Fruit fly (Drosophila melanogaster) whole organism, prepupa: Measurements from ENCODE around the gene Slbp.

Experiments
- Blimp-1 ChIP-seq: fragments of 200-800 bp; sonication (Bioruptor generic); optimal IDR thresholded peaks from 3 replicates; lab custom pipeline; 2017; ENCODE audit warnings: missing biosample characterization, missing genetic modification characterization, mild to moderate bottlenecking, moderate library complexity, missing genetic modification reagents
- CG10631 ChIP-seq: fragments of 200-800 bp; sonication (Bioruptor generic); optimal IDR thresholded peaks from 2 replicates; lab custom pipeline; 2016; ENCODE audit warnings: missing biosample characterization, missing genetic modification characterization
- CG11294 ChIP-seq: fragments of 200-800 bp; sonication (Bioruptor generic); IDR thresholded peaks from 2 replicates; pipeline ENCODE4 v1.3.6; 2022; ENCODE audit warnings: missing biosample characterization, missing genetic modification characterization
- CG11762 ChIP-seq: fragments of 200-800 bp; sonication (Bioruptor generic); optimal IDR thresholded peaks from 3 replicates; lab custom pipeline; 2016; ENCODE audit warnings: missing biosample characterization, missing genetic modification characterization; ENCODE audit not compliant: insufficient read depth
- CG11902 ChIP-seq: fragments of 200-800 bp; sonication (Bioruptor generic); optimal IDR thresholded peaks from 3 replicates; lab custom pipeline; 2016; ENCODE audit warnings: missing biosample characterization, missing genetic modification characterization
- CG1621 ChIP-seq: fragments of 200-800 bp; sonication (Bioruptor generic); optimal IDR thresholded peaks from 3 replicates; lab custom pipeline; 2018; ENCODE audit warnings: missing biosample characterization, mild to moderate bottlenecking, missing genetic modification characterization
- CG16779 ChIP-seq: fragments of 200-800 bp; sonication (Bioruptor generic); optimal IDR thresholded peaks from 3 replicates; lab custom pipeline; 2017; ENCODE audit warnings: missing biosample characterization, mild to moderate bottlenecking, missing genetic modification characterization
- CG3032 ChIP-seq: fragments of 200-800 bp; optimal IDR thresholded peaks from 2 replicates; lab custom pipeline; 2019; ENCODE audit warnings: missing biosample characterization, mild to moderate bottlenecking, missing genetic modification characterization, moderate library complexity
- CG31627 ChIP-seq: fragments of 200-800 bp; sonication (Bioruptor generic); optimal IDR thresholded peaks from 3 replicates; lab custom pipeline; 2016; ENCODE audit warnings: missing biosample characterization, missing genetic modification characterization
- CG34406 ChIP-seq: fragments of 200-800 bp; sonication (Bioruptor generic); optimal IDR thresholded peaks from 3 replicates; lab custom pipeline; 2016; ENCODE audit warnings: missing biosample characterization, missing genetic modification characterization
- CG4318 ChIP-seq: fragments of 200-800 bp; sonication (Bioruptor generic); optimal IDR thresholded peaks from 3 replicates; lab custom pipeline; 2017; ENCODE audit warnings: missing biosample characterization, mild to moderate bottlenecking, missing genetic modification characterization
- CG6163 ChIP-seq: fragments of 200-800 bp; sonication (Bioruptor generic); IDR thresholded peaks from 3 replicates; pipeline ENCODE4 v1.3.6; 2022; ENCODE audit warnings: missing biosample characterization, missing genetic modification characterization
- CG6276 ChIP-seq: fragments of 200-800 bp; sonication (Bioruptor generic); optimal IDR thresholded peaks from 2 replicates; lab custom pipeline; 2017; ENCODE audit warnings: missing biosample characterization, mild to moderate bottlenecking, missing genetic modification characterization
- CG6808 ChIP-seq: fragments of 200-800 bp; sonication (Bioruptor generic); optimal IDR thresholded peaks from 3 replicates; lab custom pipeline; 2017; ENCODE audit warnings: missing biosample characterization, missing genetic modification characterization, mild to moderate bottlenecking, moderate library complexity, missing genetic modification reagents
- CG7368 ChIP-seq: fragments of 200-800 bp; sonication (Bioruptor generic); optimal IDR thresholded peaks from 3 replicates; lab custom pipeline; 2016; ENCODE audit warnings: missing biosample characterization, missing genetic modification characterization
- CG8119 ChIP-seq: fragments of 200-800 bp; sonication (Bioruptor generic); IDR thresholded peaks from 3 replicates; pipeline ENCODE4 v1.3.6; 2022; ENCODE audit warnings: missing biosample characterization, missing genetic modification characterization
- CG8319 ChIP-seq: fragments of 200-800 bp; sonication (Bioruptor generic); optimal IDR thresholded peaks from 3 replicates; lab custom pipeline; 2016; ENCODE audit warnings: missing biosample characterization, missing genetic modification characterization
- CG8632 ChIP-seq: fragments of 200-800 bp; sonication (Bioruptor generic); optimal IDR thresholded peaks from 3 replicates; lab custom pipeline; 2016; ENCODE audit warnings: missing biosample characterization, missing genetic modification characterization
- Eip75B ChIP-seq: fragments of 200-800 bp; sonication (Bioruptor generic); optimal IDR thresholded peaks from 3 replicates; lab custom pipeline; 2016; ENCODE audit warnings: missing biosample characterization, missing genetic modification characterization
- Eip93F ChIP-seq: fragments of 200-800 bp; sonication (Bioruptor generic); optimal IDR thresholded peaks from 2 replicates; lab custom pipeline; 2016; ENCODE audit warnings: missing biosample characterization, mild to moderate bottlenecking, missing genetic modification characterization
- Gug ChIP-seq: fragments of 200-800 bp; sonication (Bioruptor generic); IDR thresholded peaks from 2 replicates; pipeline ENCODE4 v1.3.6; 2022; ENCODE audit warnings: missing biosample characterization, missing genetic modification characterization
- Hr38 ChIP-seq: sonication (Bioruptor generic); optimal IDR thresholded peaks from 2 replicates; lab custom pipeline; 2016; ENCODE audit warnings: missing biosample characterization, missing genetic modification characterization
- Hr39 ChIP-seq: fragments of 200-800 bp; sonication (Bioruptor generic); optimal IDR thresholded peaks from 2 replicates; lab custom pipeline; 2016; ENCODE audit warnings: missing biosample characterization, missing genetic modification characterization
- Smox ChIP-seq: fragments of 200-800 bp; sonication (Bioruptor generic); optimal IDR thresholded peaks from 3 replicates; lab custom pipeline; 2016; ENCODE audit warnings: missing biosample characterization, missing genetic modification characterization
- Sox102F ChIP-seq: fragments of 200-800 bp; sonication (Bioruptor generic); optimal IDR thresholded peaks from 2 replicates; lab custom pipeline; 2016; ENCODE audit warnings: missing biosample characterization, mild to moderate bottlenecking, missing genetic modification characterization
- Sox14 ChIP-seq: fragments of 200-800 bp; sonication (Bioruptor generic); optimal IDR thresholded peaks from 3 replicates; lab custom pipeline; 2016; ENCODE audit warnings: missing biosample characterization, missing genetic modification characterization
- Sox15 ChIP-seq: fragments of 200-800 bp; sonication (Bioruptor generic); optimal IDR thresholded peaks from 3 replicates; lab custom pipeline; 2016; ENCODE audit warnings: missing biosample characterization, missing genetic modification characterization
- acj6 ChIP-seq: fragments of 200-800 bp; sonication (Bioruptor generic); optimal IDR thresholded peaks from 3 replicates; lab custom pipeline; 2016; ENCODE audit warnings: missing biosample characterization, missing genetic modification characterization
- cyc ChIP-seq: fragments of 200-800 bp; sonication (Bioruptor generic); optimal IDR thresholded peaks from 3 replicates; lab custom pipeline; 2016; ENCODE audit warnings: missing biosample characterization, missing genetic modification characterization
- eg ChIP-seq: fragments of 200-800 bp; sonication (Bioruptor generic); IDR thresholded peaks from 3 replicates; pipeline ENCODE4 v1.3.6; 2022; ENCODE audit warnings: missing biosample characterization, missing genetic modification characterization
- esn ChIP-seq: fragments of 200-800 bp; sonication (Bioruptor generic); optimal IDR thresholded peaks from 2 replicates; lab custom pipeline; 2016; ENCODE audit warnings: missing biosample characterization, mild to moderate bottlenecking, missing genetic modification characterization, moderate library complexity
- fd59A ChIP-seq: fragments of 200-800 bp; sonication (Bioruptor generic); optimal IDR thresholded peaks from 2 replicates; lab custom pipeline; 2017; ENCODE audit warnings: missing biosample characterization, mild to moderate bottlenecking, missing genetic modification characterization, missing genetic modification reagents
- fkh ChIP-seq: fragments of 200-800 bp; sonication (Bioruptor generic); optimal IDR thresholded peaks from 3 replicates; lab custom pipeline; 2017; ENCODE audit warnings: missing biosample characterization, mild to moderate bottlenecking, missing genetic modification characterization, moderate library complexity
- lz ChIP-seq: fragments of 200-800 bp; sonication (Bioruptor generic); optimal IDR thresholded peaks from 3 replicates; lab custom pipeline; 2016; ENCODE audit warnings: missing biosample characterization, missing genetic modification characterization
- net ChIP-seq: fragments of 200-800 bp; sonication (Bioruptor generic); optimal IDR thresholded peaks from 3 replicates; lab custom pipeline; 2016; ENCODE audit warnings: missing biosample characterization, missing genetic modification characterization
- salr ChIP-seq, 2 experiments: fragments of 200-800 bp; sonication (Bioruptor generic); optimal IDR thresholded peaks; 3 replicates each; lab custom pipeline; 2016 to 2018; ENCODE audit warnings: missing biosample characterization in 2 of 2, missing genetic modification characterization in 2 of 2, mild to moderate bottlenecking in 1 of 2
- svp ChIP-seq: fragments of 200-800 bp; sonication (Bioruptor generic); peaks from one replicate; lab custom pipeline; 2016; ENCODE audit warnings: missing biosample characterization, missing genetic modification characterization
- vri ChIP-seq: fragments of 200-800 bp; sonication (Bioruptor generic); optimal IDR thresholded peaks from 3 replicates; lab custom pipeline; 2016; ENCODE audit warnings: missing biosample characterization, mild to moderate bottlenecking, missing genetic modification characterization

Gene Slbp

dm6 chr3R:29116167-29116725, 36.8 kb downstream of the Slbp start, which contains the start of gene Atg14 (continued):
- TF ChIP-seq Hr38: no peak
- no peak for TF ChIP-seq net (GFP tag; lab: Kevin White, UChicago)

dm6 chr3R:29113392-29113791, 39.7 kb downstream of the Slbp start:
- TF ChIP-seq vri (GFP tag; lab: Kevin White, UChicago) (peak; percentile 51), CG1621 (no peak)

- TF ChIP-seq Sox15 (GFP tag; lab: Kevin White, UChicago): peak; percentile 63
- peak; percentile 65 for TF ChIP-seq lz (GFP tag; lab: Kevin White, UChicago)
- no peak for TF ChIP-seq Sox14 (GFP tag; lab: Kevin White, UChicago)
- peak; percentile 14 for TF ChIP-seq CG11762
- peak; percentile 31 for TF ChIP-seq CG7368 (GFP tag; lab: Kevin White, UChicago)
- TF ChIP-seq CG6276 (GFP tag; lab: Kevin White, UChicago): no peak
- TF ChIP-seq CG6808 (GFP tag; lab: Kevin White, UChicago): no peak
- no peak for TF ChIP-seq CG34406 (GFP tag; lab: Kevin White, UChicago)
- no peak for TF ChIP-seq CG16779 (tag; lab: Kevin White, UChicago)
- peak; percentile 57; the same call in 1 of the 2 replicates for TF ChIP-seq Gug (GFP tag; lab: Robert Waterston, UW)
- TF ChIP-seq salr (GFP tag; optimal IDR thresholded peaks at IDR 0.05; lab: Kevin White, UChicago): no peak
- TF ChIP-seq CG8119 (GFP tag; lab: Robert Waterston, UW): no peak
- TF ChIP-seq esn (GFP tag; lab: Kevin White, UChicago): peak; percentile 66
- TF ChIP-seq CG10631 (GFP tag; lab: Kevin White, UChicago): no peak
- TF ChIP-seq CG11294: peak; percentile 46; the same call in 1 of the 2 replicates
- peak; percentile 77 for TF ChIP-seq CG3032 (tag; lab: Kevin White, UChicago)
- no peak for TF ChIP-seq Blimp-1
- TF ChIP-seq CG11902 (GFP tag; lab: Kevin White, UChicago): peak; percentile 59
- TF ChIP-seq eg (GFP tag; lab: Robert Waterston, UW): peak; percentile 71
- TF ChIP-seq cyc: peak; percentile 55
- TF ChIP-seq Sox102F (GFP tag; lab: Kevin White, UChicago): no peak
- TF ChIP-seq CG8319 (GFP tag; lab: Kevin White, UChicago): no peak
- peak; percentile 65; the same call in 2 of the 3 replicates for TF ChIP-seq CG6163 (GFP tag; lab: Robert Waterston, UW)
- no peak for TF ChIP-seq Smox (GFP tag; lab: Kevin White, UChicago)
- peak; percentile 45 for TF ChIP-seq fkh (GFP tag; lab: Kevin White, UChicago)
- TF ChIP-seq vri (GFP tag; lab: Kevin White, UChicago): no peak
- TF ChIP-seq svp (GFP tag; lab: Kevin White, UChicago): peak; percentile 81
- no peak for TF ChIP-seq Eip75B (GFP tag; lab: Kevin White, UChicago)
- TF ChIP-seq Hr39 (GFP tag; lab: Kevin White, UChicago): no peak
- TF ChIP-seq CG4318: no peak
- peak; percentile 68 for TF ChIP-seq CG31627 (GFP tag; lab: Kevin White, UChicago)
- no peak for TF ChIP-seq CG1621
- peak; percentile 73 for TF ChIP-seq acj6 (GFP tag; lab: Kevin White, UChicago)
- TF ChIP-seq CG8632 (GFP tag; lab: Kevin White, UChicago): peak; percentile 31
- TF ChIP-seq fd59A (GFP tag; lab: Kevin White, UChicago): peak; percentile 2
- TF ChIP-seq Eip93F (GFP tag; lab: Kevin White, UChicago): peak; percentile 63
- no peak for TF ChIP-seq net (GFP tag; lab: Kevin White, UChicago)
Measured at dm6 chr3R:29112398-29113150, 40.5 kb downstream of the Slbp start, which contains the start of the genes alpha-Man-Ib and Pdhb. Gene alpha-Man-Ib (minus strand): TSS chr3R:29112822. Gene Pdhb (plus strand): TSS chr3R:29113071.
